Worm (Caenorhabditis elegans): ENCODE data around the gene T07G12.2.

DNA sequence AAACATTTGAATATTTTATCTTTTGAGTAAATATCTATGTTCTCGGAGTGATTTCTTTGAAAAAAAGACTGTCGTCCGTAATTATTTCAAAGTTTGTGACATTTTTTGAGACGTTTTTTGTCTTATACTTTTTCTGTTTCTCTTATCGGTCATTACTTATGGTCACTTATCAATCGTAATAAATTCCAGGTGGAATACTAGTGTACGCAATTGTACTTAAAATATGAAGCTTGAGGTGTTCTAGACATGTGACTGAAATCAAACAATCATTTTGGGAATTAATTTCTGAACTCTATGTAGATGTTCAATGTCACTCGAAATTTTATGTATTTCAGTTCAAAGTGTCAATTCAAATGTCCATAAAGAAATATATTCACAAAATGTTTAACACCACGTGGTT, 11.8 kb downstream of the T07G12.2 start:
- TF ChIP-seq dao-5 (tag; optimal IDR thresholded peaks at IDR 0.05) (no peak), W03F9.2 (tag; optimal IDR thresholded peaks at IDR 0.05) (no peak)

Data from whole organism, L4/young adult.